Fruit fly (Drosophila melanogaster) whole organism, embryonic: ENCODE results near the gene CG1552.

ENCODE experiments used
- Aef1 ChIP-seq: fragments of 200-800 bp; sonication (Bioruptor generic); IDR thresholded peaks from 3 replicates; pipeline ENCODE4 v1.3.6; 2022; ENCODE audit warnings: missing biosample characterization, missing genetic modification characterization
- Atf6 ChIP-seq: fragments of 200-800 bp; sonication (Bioruptor generic); IDR thresholded peaks from 2 replicates; pipeline ENCODE4 v1.3.6; 2022; ENCODE audit warnings: missing biosample characterization, missing genetic modification characterization
- CG10274 ChIP-seq: fragments of 200-800 bp; sonication (Bioruptor generic); optimal IDR thresholded peaks from 3 replicates; lab custom pipeline; 2017; ENCODE audit warnings: missing biosample characterization, mild to moderate bottlenecking, missing genetic modification characterization
- CG10366 ChIP-seq: fragments of 200-800 bp; sonication (Bioruptor generic); IDR thresholded peaks from 2 replicates; pipeline ENCODE4 v1.3.6; 2022; ENCODE audit warnings: missing biosample characterization, missing genetic modification characterization
- CG10462 ChIP-seq: fragments of 200-800 bp; sonication (Bioruptor generic); optimal IDR thresholded peaks from 2 replicates; lab custom pipeline; 2016; ENCODE audit warnings: missing biosample characterization, missing genetic modification characterization
- CG14050 ChIP-seq: fragments of 200-800 bp; sonication (Bioruptor generic); IDR thresholded peaks from 3 replicates; pipeline ENCODE4 v1.3.6; 2022; ENCODE audit warnings: missing biosample characterization, missing genetic modification characterization
- CG15073 ChIP-seq: fragments of 200-800 bp; sonication (Bioruptor generic); optimal IDR thresholded peaks from 2 replicates; lab custom pipeline; 2016; ENCODE audit warnings: missing biosample characterization, missing genetic modification characterization
- CG1529 ChIP-seq: fragments of 200-800 bp; sonication (Bioruptor generic); optimal IDR thresholded peaks from 3 replicates; lab custom pipeline; 2018; ENCODE audit warnings: missing biosample characterization, missing genetic modification characterization
- CG16813 ChIP-seq: fragments of 200-800 bp; sonication (Bioruptor generic); IDR thresholded peaks from 3 replicates; pipeline ENCODE4 v1.3.6; 2022; ENCODE audit warnings: missing biosample characterization, missing genetic modification characterization; ENCODE audit not compliant: partially characterized antibody
- CG17568 ChIP-seq: fragments of 200-800 bp; sonication (Bioruptor generic); optimal IDR thresholded peaks from 2 replicates; lab custom pipeline; 2018; ENCODE audit warnings: missing biosample characterization, mild to moderate bottlenecking, missing genetic modification characterization, moderate library complexity
- CG30020 ChIP-seq: fragments of 200-800 bp; optimal IDR thresholded peaks from 2 replicates; lab custom pipeline; 2019; ENCODE audit warnings: missing biosample characterization, mild to moderate bottlenecking, missing genetic modification characterization, moderate library complexity
- CG30431 ChIP-seq: fragments of 200-800 bp; sonication (Bioruptor generic); optimal IDR thresholded peaks from 2 replicates; lab custom pipeline; 2017; ENCODE audit warnings: missing biosample characterization, missing genetic modification characterization
- CG34422 ChIP-seq: fragments of 200-800 bp; sonication (Bioruptor generic); IDR thresholded peaks from 3 replicates; pipeline ENCODE4 v1.3.6; 2022; ENCODE audit warnings: missing biosample characterization, missing genetic modification characterization
- CG43689 ChIP-seq: fragments of 200-800 bp; sonication (Bioruptor generic); IDR thresholded peaks from 2 replicates; pipeline ENCODE4 v1.3.6; 2022; ENCODE audit warnings: missing biosample characterization, missing genetic modification characterization
- CG4404 ChIP-seq: fragments of 200-800 bp; sonication (Bioruptor generic); IDR thresholded peaks from 2 replicates; pipeline ENCODE4 v1.3.6; 2022; ENCODE audit warnings: missing biosample characterization, missing genetic modification characterization
- CG7556 ChIP-seq: fragments of 200-800 bp; sonication (Bioruptor generic); optimal IDR thresholded peaks from 2 replicates; lab custom pipeline; 2017; ENCODE audit warnings: missing biosample characterization, mild to moderate bottlenecking, missing genetic modification characterization
- CG8388 ChIP-seq: fragments of 200-800 bp; sonication (Bioruptor generic); optimal IDR thresholded peaks from 2 replicates; lab custom pipeline; 2019; ENCODE audit warnings: missing biosample characterization, mild to moderate bottlenecking, missing genetic modification characterization, moderate library complexity
- CG9817 ChIP-seq: fragments of 200-800 bp; sonication (Bioruptor generic); optimal IDR thresholded peaks from 2 replicates; lab custom pipeline; 2018; ENCODE audit warnings: missing biosample characterization, mild to moderate bottlenecking, missing genetic modification characterization, moderate library complexity
- CTCF ChIP-seq: fragments of 200-800 bp; sonication (Bioruptor generic); optimal IDR thresholded peaks from 2 replicates; lab custom pipeline; 2017; ENCODE audit warnings: missing biosample characterization, mild to moderate bottlenecking, missing genetic modification characterization, moderate library complexity
- Chrac-16 ChIP-seq: fragments of 200-800 bp; sonication (Bioruptor generic); optimal IDR thresholded peaks from 3 replicates; lab custom pipeline; 2016; ENCODE audit warnings: missing biosample characterization, missing genetic modification characterization
- CoRest ChIP-seq: fragments of 200-800 bp; sonication (Bioruptor generic); optimal IDR thresholded peaks from 3 replicates; lab custom pipeline; 2018; ENCODE audit warnings: missing biosample characterization, mild to moderate bottlenecking, missing genetic modification characterization, moderate library complexity
- Dek ChIP-seq: fragments of 200-800 bp; sonication (Bioruptor generic); optimal IDR thresholded peaks from 3 replicates; lab custom pipeline; 2019; ENCODE audit warnings: missing biosample characterization, mild to moderate bottlenecking, missing genetic modification characterization, moderate library complexity
- Gsc ChIP-seq: fragments of 200-800 bp; sonication (Bioruptor generic); IDR thresholded peaks from 2 replicates; pipeline ENCODE4 v1.3.6; 2022; ENCODE audit warnings: missing biosample characterization, missing genetic modification characterization
- HHEX ChIP-seq: fragments of 200-800 bp; sonication (Bioruptor generic); optimal IDR thresholded peaks from 3 replicates; lab custom pipeline; 2017; ENCODE audit warnings: missing biosample characterization, mild to moderate bottlenecking, missing genetic modification characterization, missing genetic modification reagents
- HLH3B ChIP-seq: fragments of 200-800 bp; sonication (Bioruptor generic); IDR thresholded peaks from 2 replicates; pipeline ENCODE4 v1.3.6; 2022; ENCODE audit warnings: missing biosample characterization, missing genetic modification characterization
- Hsf ChIP-seq: fragments of 200-800 bp; sonication (Bioruptor generic); optimal IDR thresholded peaks from 3 replicates; lab custom pipeline; 2016; ENCODE audit warnings: missing biosample characterization, missing genetic modification characterization
- Lpt ChIP-seq: fragments of >200 bp; optimal IDR thresholded peaks from 2 replicates; lab custom pipeline; 2018; ENCODE audit warnings: missing biosample characterization, missing genetic modification characterization
- Optix ChIP-seq: fragments of 200-800 bp; sonication (Bioruptor generic); IDR thresholded peaks from 3 replicates; pipeline ENCODE4 v1.3.6; 2022; ENCODE audit warnings: missing biosample characterization, missing genetic modification characterization
- Sox100B ChIP-seq: fragments of 200-800 bp; sonication (Bioruptor generic); optimal IDR thresholded peaks from 3 replicates; lab custom pipeline; 2018; ENCODE audit warnings: missing biosample characterization, mild to moderate bottlenecking, missing genetic modification characterization
- al ChIP-seq: fragments of 200-800 bp; sonication (Bioruptor generic); IDR thresholded peaks from 2 replicates; pipeline ENCODE4 v1.3.6; 2022; ENCODE audit warnings: missing biosample characterization, missing genetic modification characterization
- bcd ChIP-seq: fragments of 200-800 bp; sonication (Bioruptor generic); optimal IDR thresholded peaks from 2 replicates; lab custom pipeline; 2017; ENCODE audit warnings: missing biosample characterization, mild to moderate bottlenecking, missing genetic modification characterization
- bsh ChIP-seq, 2 experiments: fragments of 200-800 bp; sonication (Bioruptor generic); optimal IDR thresholded peaks; 2 replicates each; lab custom pipeline; 2017 to 2018; ENCODE audit warnings: mild to moderate bottlenecking in 2 of 2, missing biosample characterization in 2 of 2, missing genetic modification characterization in 2 of 2, moderate library complexity in 1 of 2
- btn ChIP-seq: fragments of 200-800 bp; sonication (Bioruptor generic); optimal IDR thresholded peaks from 2 replicates; lab custom pipeline; 2016; ENCODE audit warnings: missing biosample characterization, missing genetic modification characterization
- cato ChIP-seq: fragments of 200-800 bp; sonication (Bioruptor generic); optimal IDR thresholded peaks from 2 replicates; lab custom pipeline; 2016; ENCODE audit warnings: missing biosample characterization, missing genetic modification characterization, borderline replicate concordance
- corto ChIP-seq: fragments of 200-800 bp; sonication (Bioruptor generic); optimal IDR thresholded peaks from 2 replicates; lab custom pipeline; 2016; ENCODE audit warnings: missing biosample characterization, mild to moderate bottlenecking, missing genetic modification characterization, moderate library complexity
- crol ChIP-seq: fragments of 200-800 bp; sonication (Bioruptor generic); IDR thresholded peaks from 2 replicates; pipeline ENCODE4 v1.3.6; 2022; ENCODE audit warnings: missing biosample characterization, missing genetic modification characterization
- ems ChIP-seq: fragments of 200-800 bp; sonication (Bioruptor generic); optimal IDR thresholded peaks from 3 replicates; lab custom pipeline; 2016; ENCODE audit warnings: missing biosample characterization, missing genetic modification characterization
- exex ChIP-seq: fragments of 200-800 bp; sonication (Bioruptor generic); optimal IDR thresholded peaks from 4 replicates; lab custom pipeline; 2018; ENCODE audit warnings: missing biosample characterization, mild to moderate bottlenecking, missing genetic modification characterization, moderate library complexity
- gsb ChIP-seq: fragments of 200-800 bp; sonication (Bioruptor generic); IDR thresholded peaks from 2 replicates; pipeline ENCODE4 v1.3.6; 2022; ENCODE audit warnings: missing biosample characterization, missing genetic modification characterization
- hth ChIP-seq: fragments of >200 bp; optimal IDR thresholded peaks from 2 replicates; lab custom pipeline; 2017; ENCODE audit warnings: inconsistent platforms
- insv ChIP-seq, 2 experiments: fragments of 200-800 bp; sonication (Bioruptor generic); optimal IDR thresholded peaks; 3 replicates each; lab custom pipeline; 2016 to 2018; ENCODE audit warnings: missing biosample characterization in 2 of 2, missing genetic modification characterization in 2 of 2
- nerfin-2 ChIP-seq: fragments of 200-800 bp; sonication (Bioruptor generic); IDR thresholded peaks from 2 replicates; pipeline ENCODE4 v1.3.6; 2022; ENCODE audit warnings: missing biosample characterization, missing genetic modification characterization; ENCODE audit not compliant: partially characterized antibody
- oc ChIP-seq: fragments of 200-800 bp; sonication (Bioruptor generic); optimal IDR thresholded peaks from 2 replicates; lab custom pipeline; 2018; ENCODE audit warnings: missing biosample characterization, mild to moderate bottlenecking, missing genetic modification characterization, moderate library complexity
- pho ChIP-seq: fragments of 200-800 bp; sonication (Bioruptor generic); optimal IDR thresholded peaks from 2 replicates; lab custom pipeline; 2016; ENCODE audit warnings: missing biosample characterization, missing genetic modification characterization
- phol ChIP-seq: fragments of 200-800 bp; sonication (Bioruptor generic); optimal IDR thresholded peaks from 3 replicates; lab custom pipeline; 2018; ENCODE audit warnings: missing biosample characterization, mild to moderate bottlenecking, missing genetic modification characterization, moderate library complexity
- prd ChIP-seq, 3 experiments: fragments of >200 bp in 2 of 3; fragments of 200-800 bp in 1 of 3; sonication (Bioruptor generic) in 1 of 3; optimal IDR thresholded peaks in 2 of 3; IDR thresholded peaks in 1 of 3; 2 replicates in 2 of 3; 3 replicates in 1 of 3; pipeline versions ENCODE4 v1.3.6 to Lab custom; 2017 to 2022; ENCODE audit warnings: missing biosample characterization in 1 of 3, missing genetic modification characterization in 1 of 3
- scrt ChIP-seq: fragments of 200-800 bp; sonication (Bioruptor generic); optimal IDR thresholded peaks from 2 replicates; lab custom pipeline; 2018; ENCODE audit warnings: missing biosample characterization, mild to moderate bottlenecking, missing genetic modification characterization, moderate library complexity
- sr ChIP-seq: fragments of 200-800 bp; sonication (Bioruptor generic); IDR thresholded peaks from 3 replicates; pipeline ENCODE4 v1.3.6; 2022; ENCODE audit warnings: missing biosample characterization, missing genetic modification characterization
- ttk ChIP-seq: fragments of 200-800 bp; sonication (Bioruptor generic); IDR thresholded peaks from 2 replicates; pipeline ENCODE4 v2.1.2; 2022; ENCODE audit warnings: missing biosample characterization, missing genetic modification characterization
- unc-4 ChIP-seq: fragments of 200-800 bp; sonication (Bioruptor generic); IDR thresholded peaks from 2 replicates; pipeline ENCODE4 v1.3.6; 2022; ENCODE audit warnings: missing biosample characterization, missing genetic modification characterization; ENCODE audit not compliant: partially characterized antibody
- wor ChIP-seq: fragments of 200-800 bp; sonication (Bioruptor generic); IDR thresholded peaks from 2 replicates; pipeline ENCODE4 v1.3.6; 2022; ENCODE audit warnings: missing biosample characterization, missing genetic modification characterization
- zfh2 ChIP-seq: fragments of 200-800 bp; sonication (Bioruptor generic); optimal IDR thresholded peaks from 2 replicates; lab custom pipeline; 2016; ENCODE audit warnings: missing biosample characterization, missing genetic modification characterization

The CG1552 gene

DNA sequence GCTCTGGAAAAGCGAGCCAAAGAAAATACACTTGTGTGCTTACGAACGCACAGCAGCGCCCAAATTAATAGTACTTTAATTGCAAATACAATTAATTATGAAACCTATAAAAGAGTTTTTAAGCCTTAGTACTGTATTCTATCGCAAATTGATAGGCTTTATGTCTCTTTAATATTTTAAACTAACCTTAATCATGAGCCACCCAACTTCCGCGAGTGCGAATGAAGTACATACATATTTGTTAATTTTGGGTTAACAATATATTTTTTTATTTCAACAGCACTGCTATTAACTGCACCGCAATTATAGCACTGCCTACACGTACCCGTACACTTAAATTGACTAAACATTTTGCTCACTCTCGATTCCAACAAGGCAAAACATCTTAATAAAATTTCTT is 27.9 kb upstream of the CG1552 start (continued):
- TF ChIP-seq Hsf (peak; percentile 26), Atf6 (peak; percentile 72), HLH3B (GFP tag; lab: Robert Waterston, UW) (peak; percentile 28; the same call in 1 of the 2 replicates), CG9817 (tag; lab: Kevin White, UChicago) (peak; percentile 50), CG14050 (GFP tag; lab: Robert Waterston, UW) (no peak), unc-4 (GFP tag; lab: Robert Waterston, UW) (no peak), CG10366 (GFP tag; lab: Robert Waterston, UW) (no peak; the same call in 1 of the 2 replicates), CG10274 (GFP tag; lab: Kevin White, UChicago) (no peak), HHEX (GFP tag; lab: Kevin White, UChicago) (peak; percentile 27), CoRest (tag; lab: Kevin White, UChicago) (peak; percentile 69), scrt (GFP tag; lab: Kevin White, UChicago) (no peak), corto (GFP tag; lab: Kevin White, UChicago) (no peak), Sox100B (GFP tag; lab: Kevin White, UChicago) (no peak), pho (GFP tag; lab: Kevin White, UChicago) (peak; percentile 13), sr (GFP tag; lab: Robert Waterston, UW) (no peak), prd (optimal IDR thresholded peaks at IDR 0.05; lab: Kevin White, UChicago) (no peak), prd (GFP tag; IDR thresholded peaks at IDR 0.05; lab: Robert Waterston, UW) (peak; percentile 53; the same call in 2 of the 3 replicates), zfh2 (GFP tag; lab: Kevin White, UChicago) (no peak), Gsc (GFP tag; lab: Robert Waterston, UW) (no peak), CG43689 (no peak), al (GFP tag; lab: Robert Waterston, UW) (no peak), CG15073 (GFP tag; lab: Kevin White, UChicago) (no peak), Dek (tag; lab: Kevin White, UChicago) (peak; percentile 19), exex (tag; lab: Kevin White, UChicago) (no peak), cato (GFP tag; lab: Kevin White, UChicago) (no peak), btn (GFP tag; lab: Kevin White, UChicago) (no peak), hth (lab: Kevin White, UChicago) (no peak), bsh (GFP tag; optimal IDR thresholded peaks at IDR 0.05; lab: Kevin White, UChicago) (peak in 1 of 2 experiments; percentile 51), CG30020 (tag; lab: Kevin White, UChicago) (no peak), CG4404 (GFP tag; lab: Robert Waterston, UW) (no peak), insv (GFP tag; optimal IDR thresholded peaks at IDR 0.05; lab: Kevin White, UChicago) (no peak), CTCF (no peak), CG17568 (GFP tag; lab: Kevin White, UChicago) (no peak), oc (no peak), CG30431 (GFP tag; lab: Kevin White, UChicago) (peak; percentile 11), gsb (GFP tag; lab: Robert Waterston, UW) (no peak), Optix (no peak), ttk (GFP tag; lab: Robert Waterston, UW) (peak; percentile 57; the same call in 1 of the 2 replicates), bcd (GFP tag; lab: Kevin White, UChicago) (peak; percentile 61), CG16813 (GFP tag; lab: Robert Waterston, UW) (no peak), Aef1 (GFP tag; lab: Robert Waterston, UW) (peak; percentile 56; the same call in 2 of the 3 replicates), CG10462 (no peak), Lpt (no peak), CG8388 (GFP tag; lab: Kevin White, UChicago) (peak; percentile 30), wor (GFP tag; lab: Robert Waterston, UW) (no peak), nerfin-2 (no peak), ems (GFP tag; lab: Kevin White, UChicago) (no peak), CG7556 (GFP tag; lab: Kevin White, UChicago) (peak; percentile 76), crol (GFP tag; lab: Robert Waterston, UW) (no peak), Chrac-16 (GFP tag; lab: Kevin White, UChicago) (peak; percentile 19), CG34422 (GFP tag; lab: Robert Waterston, UW) (no peak), phol (peak; percentile 49), CG1529 (GFP tag; lab: Kevin White, UChicago) (peak; percentile 4)
